Fruit fly (Drosophila melanogaster) whole organism, pupa: ENCODE measurements around the gene mrva.

Experiments used
- CG10348 ChIP-seq: fragments of 200-800 bp; sonication (Bioruptor generic); IDR thresholded peaks from 2 replicates; pipeline ENCODE4 v1.3.6; 2022; ENCODE audit warnings: missing biosample characterization, missing genetic modification characterization
- CG13204 ChIP-seq: fragments of 200-800 bp; sonication (Bioruptor generic); optimal IDR thresholded peaks from 2 replicates; lab custom pipeline; 2018; ENCODE audit warnings: missing biosample characterization, mild to moderate bottlenecking, missing genetic modification characterization, moderate library complexity
- CG14655 ChIP-seq: fragments of 200-800 bp; sonication (Bioruptor generic); optimal IDR thresholded peaks from 3 replicates; lab custom pipeline; 2017; ENCODE audit warnings: mild to moderate bottlenecking, missing biosample characterization, missing genetic modification reagents, missing genetic modification characterization
- CG15710 ChIP-seq: fragments of 200-800 bp; sonication (Bioruptor generic); optimal IDR thresholded peaks from 2 replicates; lab custom pipeline; 2018; ENCODE audit warnings: missing biosample characterization, mild to moderate bottlenecking, missing genetic modification characterization, moderate library complexity
- CG17806 ChIP-seq: fragments of 200-800 bp; sonication (Bioruptor generic); optimal IDR thresholded peaks from 2 replicates; lab custom pipeline; 2018; ENCODE audit warnings: missing biosample characterization, mild to moderate bottlenecking, missing genetic modification characterization, moderate library complexity
- CG32121 ChIP-seq: fragments of 200-800 bp; sonication (Bioruptor generic); IDR thresholded peaks from 2 replicates; pipeline ENCODE4 v1.3.6; 2022; ENCODE audit warnings: missing biosample characterization, missing genetic modification characterization
- CG34367 ChIP-seq: fragments of 200-800 bp; sonication (Bioruptor generic); optimal IDR thresholded peaks from 2 replicates; lab custom pipeline; 2018; ENCODE audit warnings: missing biosample characterization, mild to moderate bottlenecking, missing genetic modification characterization
- CG4496 ChIP-seq: fragments of 200-800 bp; sonication (Bioruptor generic); IDR thresholded peaks from 3 replicates; pipeline ENCODE4 v1.3.6; 2022; ENCODE audit warnings: missing biosample characterization, missing genetic modification characterization
- CG8159 ChIP-seq: fragments of 200-800 bp; sonication (Bioruptor generic); optimal IDR thresholded peaks from 3 replicates; lab custom pipeline; 2018; ENCODE audit warnings: missing biosample characterization, mild to moderate bottlenecking, missing genetic modification characterization, moderate library complexity
- CG8301 ChIP-seq: fragments of 200-800 bp; sonication (Bioruptor generic); optimal IDR thresholded peaks from 2 replicates; lab custom pipeline; 2018; ENCODE audit warnings: missing biosample characterization, mild to moderate bottlenecking, missing genetic modification characterization
- CG9948 ChIP-seq: fragments of 200-800 bp; sonication (Bioruptor generic); optimal IDR thresholded peaks from 2 replicates; lab custom pipeline; 2018; ENCODE audit warnings: missing biosample characterization, mild to moderate bottlenecking, missing genetic modification characterization, moderate library complexity
- D1 ChIP-seq: fragments of 200-800 bp; sonication (Bioruptor generic); optimal IDR thresholded peaks from 2 replicates; lab custom pipeline; 2018; ENCODE audit warnings: missing biosample characterization, mild to moderate bottlenecking, missing genetic modification characterization, moderate library complexity
- EcR ChIP-seq: fragments of 200-800 bp; sonication (Bioruptor generic); optimal IDR thresholded peaks from 3 replicates; lab custom pipeline; 2019; ENCODE audit warnings: missing biosample characterization, missing genetic modification characterization, mild to moderate bottlenecking, moderate library complexity, missing genetic modification reagents
- Ets98B ChIP-seq: fragments of 200-800 bp; sonication (Bioruptor generic); IDR thresholded peaks from 2 replicates; pipeline ENCODE4 v1.3.6; 2022; ENCODE audit warnings: missing biosample characterization, missing genetic modification characterization
- Pif1A ChIP-seq: fragments of 200-800 bp; sonication (Bioruptor generic); optimal IDR thresholded peaks from 3 replicates; lab custom pipeline; 2016; ENCODE audit warnings: missing biosample characterization, missing genetic modification characterization
- Pif1B ChIP-seq: fragments of 200-800 bp; sonication (Bioruptor generic); optimal IDR thresholded peaks from 3 replicates; lab custom pipeline; 2016; ENCODE audit warnings: missing biosample characterization, missing genetic modification characterization
- Snoo ChIP-seq: fragments of 200-800 bp; sonication (Bioruptor generic); optimal IDR thresholded peaks from 3 replicates; lab custom pipeline; 2017; ENCODE audit warnings: missing biosample characterization, mild to moderate bottlenecking, missing genetic modification characterization, inconsistent platforms
- fd96Ca ChIP-seq: fragments of 200-800 bp; sonication (Bioruptor generic); IDR thresholded peaks from 3 replicates; pipeline ENCODE4 v1.3.6; 2022; ENCODE audit warnings: missing biosample characterization, missing genetic modification characterization
- gl ChIP-seq: fragments of 200-800 bp; sonication (Bioruptor generic); optimal IDR thresholded peaks from 2 replicates; lab custom pipeline; 2018; ENCODE audit warnings: missing biosample characterization, mild to moderate bottlenecking, missing genetic modification characterization
- rn ChIP-seq: fragments of 200-800 bp; sonication (Bioruptor generic); IDR thresholded peaks from 2 replicates; pipeline ENCODE4 v1.3.6; 2022; ENCODE audit warnings: missing biosample characterization, missing genetic modification characterization

Gene mrva

dm6 chr3L:7344001-7344400 is 15.4 kb upstream of the mrva start:
- TF ChIP-seq CG15710 (tag; lab: Kevin White, UChicago), result no peak

- TF ChIP-seq CG34367, result peak; percentile 14
- 0 out of 3 replicates have a peak, but pooled peaks have one; percentile 9 for TF ChIP-seq CG4496 (GFP tag; lab: Robert Waterston, UW)
- no peak for TF ChIP-seq CG32121 (GFP tag; lab: Robert Waterston, UW)
- TF ChIP-seq CG13204 (GFP tag; lab: Kevin White, UChicago), result no peak
- TF ChIP-seq gl (tag; lab: Kevin White, UChicago), result peak; percentile 28
- TF ChIP-seq EcR (GFP tag; lab: Kevin White, UChicago), result peak; percentile 18
- no peak for TF ChIP-seq rn (GFP tag; lab: Robert Waterston, UW)
- TF ChIP-seq Pif1B (GFP tag; lab: Kevin White, UChicago), result no peak
These were observed 10.6 kb upstream of the mrva start, which contains the start of the genes lark and eco for dm6 chr3L:7339216-7339742. lark (plus strand) TSS chr3L:7339266. eco (minus strand) TSS chr3L:7339340.

- no peak for TF ChIP-seq Ets98B (GFP tag; lab: Robert Waterston, UW)
- no peak for TF ChIP-seq CG4496 (GFP tag; lab: Robert Waterston, UW)
- TF ChIP-seq rn (GFP tag; lab: Robert Waterston, UW), result no peak
- no peak for TF ChIP-seq CG17806
These were observed 10.1 kb upstream of the mrva start for dm6 chr3L:7338786-7339185.

dm6 chr3L:7334990-7335389 is 6.3 kb upstream of the mrva start, which contains the start of the genes wrm1 and wrm2:
wrm1 (minus strand) TSS chr3L:7335226.
wrm2 (minus strand) TSS chr3L:7335226.
- TF ChIP-seq CG4496 (GFP tag; lab: Robert Waterston, UW) (0 out of 3 replicates have a peak, but pooled peaks have one; percentile 16), fd96Ca (GFP tag; lab: Robert Waterston, UW) (no peak)

dm6 chr3L:7326676-7327075 is 2.0 kb downstream of the mrva start:
- peak; percentile 53 for TF ChIP-seq EcR (GFP tag; lab: Kevin White, UChicago)
- no peak for TF ChIP-seq CG13204 (GFP tag; lab: Kevin White, UChicago)
- TF ChIP-seq, all 21 proteins: peak for 1

- TF ChIP-seq CG8159 (peak; percentile 62), CG10348 (no peak), CG15710 (tag; lab: Kevin White, UChicago) (peak; percentile 40), CG4496 (GFP tag; lab: Robert Waterston, UW) (0 out of 3 replicates have a peak, but pooled peaks have one; percentile 30), CG9948 (peak; percentile 36), CG14655 (GFP tag; lab: Kevin White, UChicago) (no peak), CG13204 (GFP tag; lab: Kevin White, UChicago) (no peak), CG32121 (GFP tag; lab: Robert Waterston, UW) (peak; percentile 43; the same call in 1 of the 2 replicates), fd96Ca (GFP tag; lab: Robert Waterston, UW) (peak; percentile 43; the same call in 1 of the 3 replicates), CG17806 (peak; percentile 16), Ets98B (GFP tag; lab: Robert Waterston, UW) (no peak), EcR (GFP tag; lab: Kevin White, UChicago) (no peak)
These were observed 5.3 kb downstream of the mrva start, which contains the start of the genes RhoGEF4 and Rint1 for dm6 chr3L:7323348-7323747. RhoGEF4 (minus strand) TSS chr3L:7323411. Rint1 (plus strand) TSS chr3L:7323619.

- TF ChIP-seq CG14655 (GFP tag; lab: Kevin White, UChicago), result no peak
- no peak for TF ChIP-seq rn (GFP tag; lab: Robert Waterston, UW)
- TF ChIP-seq CG8159, result no peak
- no peak for TF ChIP-seq Snoo (tag; lab: Kevin White, UChicago)
- no peak for TF ChIP-seq fd96Ca (GFP tag; lab: Robert Waterston, UW)
- TF ChIP-seq CG32121 (GFP tag; lab: Robert Waterston, UW), result no peak
These were observed 8.9 kb downstream of the mrva start, which contains the start of gene CG8607 for dm6 chr3L:7319768-7320167. CG8607 (plus strand) TSS chr3L:7320068.

- TF ChIP-seq D1 (tag; lab: Kevin White, UChicago), result no peak
- no peak for TF ChIP-seq CG15710 (tag; lab: Kevin White, UChicago)
These were observed 14.5 kb downstream of the mrva start for dm6 chr3L:7314133-7314532.

- TF ChIP-seq rn (GFP tag; lab: Robert Waterston, UW), result no peak
- TF ChIP-seq CG32121 (GFP tag; lab: Robert Waterston, UW), result no peak
- TF ChIP-seq CG8301 (tag; lab: Kevin White, UChicago), result no peak
- TF ChIP-seq CG10348, result no peak
- no peak for TF ChIP-seq CG14655 (GFP tag; lab: Kevin White, UChicago)
- no peak for TF ChIP-seq fd96Ca (GFP tag; lab: Robert Waterston, UW)
- TF ChIP-seq CG34367, result no peak
- no peak for TF ChIP-seq Pif1A (GFP tag; lab: Kevin White, UChicago)
- no peak for TF ChIP-seq D1 (tag; lab: Kevin White, UChicago)
- TF ChIP-seq EcR (GFP tag; lab: Kevin White, UChicago), result no peak
- TF ChIP-seq Ets98B (GFP tag; lab: Robert Waterston, UW), result no peak
These were observed 15.0 kb downstream of the mrva start for dm6 chr3L:7313559-7314132.
